Fruit fly (Drosophila melanogaster): Measurements from ENCODE around the gene CG6885.

The CG6885 gene

dm6 chr3L:18760421-18761045 lies 16.2 kb downstream of the CG6885 start (continued):
- TF ChIP-seq Smox (GFP tag; optimal IDR thresholded peaks at IDR 0.05): no peak
- TF ChIP-seq fkh (GFP tag; optimal IDR thresholded peaks at IDR 0.05): no peak
- TF ChIP-seq Eip93F (GFP tag; optimal IDR thresholded peaks at IDR 0.05): no peak
- no peak for TF ChIP-seq CG31627 (GFP tag; optimal IDR thresholded peaks at IDR 0.05)
- no peak for TF ChIP-seq CG4318 (GFP tag; optimal IDR thresholded peaks at IDR 0.05)
- peak; percentile 54; the same call in 1 of the 2 replicates for TF ChIP-seq CG15336 (GFP tag; IDR thresholded peaks at IDR 0.05)
- peak; percentile 60; the same call in 2 of the 3 replicates for TF ChIP-seq CG8119 (GFP tag; IDR thresholded peaks at IDR 0.05)
- no peak for TF ChIP-seq Hr39 (GFP tag; optimal IDR thresholded peaks at IDR 0.05)
- TF ChIP-seq CG8319 (GFP tag; optimal IDR thresholded peaks at IDR 0.05): no peak
- no peak for TF ChIP-seq salr (GFP tag; optimal IDR thresholded peaks at IDR 0.05)
- TF ChIP-seq CG9139 (GFP tag; optimal IDR thresholded peaks at IDR 0.05): no peak
- TF ChIP-seq spab (GFP tag; optimal IDR thresholded peaks at IDR 0.05): peak; percentile 23
- no peak for TF ChIP-seq pdm3 (GFP tag; optimal IDR thresholded peaks at IDR 0.05)
- no peak for TF ChIP-seq Met (GFP tag; optimal IDR thresholded peaks at IDR 0.05)
- TF ChIP-seq CG7368 (GFP tag; optimal IDR thresholded peaks at IDR 0.05): no peak
- TF ChIP-seq CG3919 (GFP tag; optimal IDR thresholded peaks at IDR 0.05): peak; percentile 17
- no peak for TF ChIP-seq acj6 (GFP tag; optimal IDR thresholded peaks at IDR 0.05)
- peak; percentile 30 for TF ChIP-seq Hr4 (GFP tag; optimal IDR thresholded peaks at IDR 0.05)
- no peak for TF ChIP-seq lz (GFP tag; optimal IDR thresholded peaks at IDR 0.05)
- no peak for TF ChIP-seq Eip75B (GFP tag; optimal IDR thresholded peaks at IDR 0.05)
- TF ChIP-seq CG6792 (GFP tag; optimal IDR thresholded peaks at IDR 0.05): no peak

- TF ChIP-seq svp (GFP tag) (peak; percentile 81), vri (GFP tag; optimal IDR thresholded peaks at IDR 0.05) (peak; percentile 23), CG8119 (GFP tag; IDR thresholded peaks at IDR 0.05) (no peak)
These were observed 17.4 kb downstream of the CG6885 start for dm6 chr3L:18761728-18762127.

dm6 chr3L:18763486-18764436 lies 19.5 kb downstream of the CG6885 start:
- TF ChIP-seq Ets21C (GFP tag; optimal IDR thresholded peaks at IDR 0.05) (no peak), esn (GFP tag; optimal IDR thresholded peaks at IDR 0.05) (no peak), Ets96B (tag; optimal IDR thresholded peaks at IDR 0.05) (no peak), CG4318 (GFP tag; optimal IDR thresholded peaks at IDR 0.05) (no peak), topi (GFP tag; optimal IDR thresholded peaks at IDR 0.05) (no peak), Sox14 (GFP tag; optimal IDR thresholded peaks at IDR 0.05) (no peak)

DNA sequence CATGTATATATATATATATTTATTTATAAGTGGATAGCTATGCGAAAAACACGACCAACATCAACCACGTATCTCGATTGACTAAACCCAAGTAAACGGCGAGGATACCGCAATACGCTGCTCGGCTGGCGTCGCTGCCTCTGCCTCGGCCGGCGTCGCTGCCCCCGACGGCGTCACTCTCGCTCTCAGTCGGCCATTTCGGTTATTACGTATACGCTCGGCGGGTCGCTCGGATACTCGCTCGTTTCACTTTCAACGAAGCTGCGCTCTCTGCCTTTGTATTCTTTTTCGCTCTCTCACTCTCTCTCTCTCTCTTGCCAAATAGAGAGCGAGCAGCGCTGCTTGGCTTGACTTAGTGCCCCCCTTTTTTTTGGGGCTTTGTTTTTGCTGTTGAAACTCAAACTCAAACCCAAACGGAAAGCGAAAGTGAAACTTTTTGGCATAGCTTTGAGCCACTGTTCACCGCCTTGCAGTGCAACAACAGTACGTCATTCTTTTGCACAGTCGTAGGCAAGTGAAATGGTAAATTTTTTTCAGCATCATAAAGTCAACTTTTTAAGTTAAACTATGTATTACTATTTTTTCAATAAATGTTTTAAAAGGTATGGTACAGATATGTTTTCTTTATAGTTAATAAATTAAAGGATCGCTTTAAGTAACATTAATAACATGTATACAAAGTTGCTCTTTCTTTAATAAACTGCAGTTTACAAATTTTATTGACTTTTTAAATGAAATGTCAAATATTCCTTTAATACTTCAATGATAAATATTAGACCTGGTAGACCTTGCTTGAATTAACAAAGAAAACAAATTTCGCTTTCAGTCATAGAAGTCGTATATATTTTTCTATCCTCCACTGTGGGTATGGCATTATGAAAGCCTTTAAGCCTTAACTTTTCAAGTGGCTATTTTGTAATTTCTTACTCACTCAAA lies 21.6 kb downstream of the CG6885 start:
- no peak for TF ChIP-seq Hr39 (GFP tag; optimal IDR thresholded peaks at IDR 0.05)
- TF ChIP-seq CG7368 (GFP tag; optimal IDR thresholded peaks at IDR 0.05): peak; percentile 12
- peak; percentile 44 for TF ChIP-seq Sox14 (GFP tag; optimal IDR thresholded peaks at IDR 0.05)
- no peak for TF ChIP-seq Sox15 (GFP tag; optimal IDR thresholded peaks at IDR 0.05)
- TF ChIP-seq CG1621 (tag; optimal IDR thresholded peaks at IDR 0.05): peak; percentile 3
- peak; percentile 11 for TF ChIP-seq CG32006 (GFP tag; optimal IDR thresholded peaks at IDR 0.05)
- TF ChIP-seq CG3032 (tag; optimal IDR thresholded peaks at IDR 0.05): no peak
- peak; percentile 21 for TF ChIP-seq CG6808 (GFP tag; optimal IDR thresholded peaks at IDR 0.05)
- TF ChIP-seq CG6854 (GFP tag; optimal IDR thresholded peaks at IDR 0.05): peak; percentile 93
- TF ChIP-seq CG31627 (GFP tag; optimal IDR thresholded peaks at IDR 0.05): no peak
- TF ChIP-seq achi (GFP tag; optimal IDR thresholded peaks at IDR 0.05): no peak
- TF ChIP-seq CG16779 (tag; optimal IDR thresholded peaks at IDR 0.05): peak; percentile 50
- no peak for TF ChIP-seq CG8319 (GFP tag; optimal IDR thresholded peaks at IDR 0.05)
- TF ChIP-seq Hr38 (GFP tag; optimal IDR thresholded peaks at IDR 0.05): no peak
- TF ChIP-seq vri (GFP tag; optimal IDR thresholded peaks at IDR 0.05): peak; percentile 94
- no peak for TF ChIP-seq CG34406 (GFP tag; optimal IDR thresholded peaks at IDR 0.05)
- TF ChIP-seq pdm3 (GFP tag; optimal IDR thresholded peaks at IDR 0.05): no peak
- peak; percentile 47 for TF ChIP-seq CG11762 (GFP tag; optimal IDR thresholded peaks at IDR 0.05; ENCODE audit: insufficient read depth)
- TF ChIP-seq CG11902 (GFP tag; optimal IDR thresholded peaks at IDR 0.05): no peak
- no peak for TF ChIP-seq acj6 (GFP tag; optimal IDR thresholded peaks at IDR 0.05)
- no peak for TF ChIP-seq Ets21C (GFP tag; optimal IDR thresholded peaks at IDR 0.05)
- peak; percentile 64; the same call in 2 of the 3 replicates for TF ChIP-seq eg (GFP tag; IDR thresholded peaks at IDR 0.05)

Measured in whole organism, prepupa.